Fruit fly (Drosophila melanogaster) whole organism, embryonic: ENCODE measurements around the gene CtsF.
A peak's percentile ranks its signal among the peaks of the same experiment; 100 is the strongest.

Experiments used
- Aef1 ChIP-seq: fragments of 200-800 bp; sonication (Bioruptor generic); IDR thresholded peaks from 3 replicates; pipeline ENCODE4 v1.3.6; 2022; ENCODE audit warnings: missing biosample characterization, missing genetic modification characterization
- Atf-2 ChIP-seq: fragments of 200-800 bp; sonication (Bioruptor generic); optimal IDR thresholded peaks from 2 replicates; lab custom pipeline; 2016; ENCODE audit warnings: missing biosample characterization, missing genetic modification characterization
- CG10979 ChIP-seq: fragments of 200-800 bp; sonication (Bioruptor generic); optimal IDR thresholded peaks from 2 replicates; lab custom pipeline; 2018; ENCODE audit warnings: missing biosample characterization, mild to moderate bottlenecking, missing genetic modification characterization, moderate library complexity
- CG11696 ChIP-seq: fragments of 200-800 bp; sonication (Bioruptor generic); IDR thresholded peaks from 2 replicates; pipeline ENCODE4 v1.3.6; 2022; ENCODE audit warnings: missing biosample characterization, missing genetic modification characterization
- CG12236 ChIP-seq: fragments of 200-800 bp; sonication (Bioruptor generic); optimal IDR thresholded peaks from 2 replicates; lab custom pipeline; 2016; ENCODE audit warnings: missing biosample characterization, missing genetic modification characterization
- CG14710 ChIP-seq: fragments of 200-800 bp; sonication (Bioruptor generic); optimal IDR thresholded peaks from 3 replicates; lab custom pipeline; 2019; ENCODE audit warnings: missing biosample characterization, mild to moderate bottlenecking, missing genetic modification characterization, moderate library complexity
- CG1529 ChIP-seq: fragments of 200-800 bp; sonication (Bioruptor generic); optimal IDR thresholded peaks from 3 replicates; lab custom pipeline; 2018; ENCODE audit warnings: missing biosample characterization, missing genetic modification characterization
- CG1603 ChIP-seq: fragments of 200-800 bp; sonication (Bioruptor generic); optimal IDR thresholded peaks from 2 replicates; lab custom pipeline; 2019; ENCODE audit warnings: missing biosample characterization, mild to moderate bottlenecking, missing genetic modification characterization, moderate library complexity
- CG16815 ChIP-seq: fragments of 200-800 bp; sonication (Bioruptor generic); optimal IDR thresholded peaks from 3 replicates; lab custom pipeline; 2017; ENCODE audit warnings: missing biosample characterization, mild to moderate bottlenecking, missing genetic modification characterization
- CG17385 ChIP-seq: fragments of 200-800 bp; sonication (Bioruptor generic); optimal IDR thresholded peaks from 3 replicates; lab custom pipeline; 2018; ENCODE audit warnings: missing biosample characterization, mild to moderate bottlenecking, missing genetic modification characterization
- CG18262 ChIP-seq: fragments of 200-800 bp; optimal IDR thresholded peaks from 3 replicates; lab custom pipeline; 2019; ENCODE audit warnings: missing biosample characterization, mild to moderate bottlenecking, missing genetic modification characterization, moderate library complexity
- CG1832 ChIP-seq: fragments of 200-800 bp; sonication (Bioruptor generic); optimal IDR thresholded peaks from 2 replicates; lab custom pipeline; 2017; ENCODE audit warnings: missing biosample characterization, mild to moderate bottlenecking, missing genetic modification characterization, inconsistent platforms
- CG2202 ChIP-seq: fragments of 200-800 bp; sonication (Bioruptor generic); optimal IDR thresholded peaks from 2 replicates; lab custom pipeline; 2018; ENCODE audit warnings: missing biosample characterization, mild to moderate bottlenecking, missing genetic modification characterization
- CG30431 ChIP-seq: fragments of 200-800 bp; sonication (Bioruptor generic); optimal IDR thresholded peaks from 2 replicates; lab custom pipeline; 2017; ENCODE audit warnings: missing biosample characterization, missing genetic modification characterization
- CG3726 ChIP-seq: fragments of 200-800 bp; sonication (Bioruptor generic); IDR thresholded peaks from 3 replicates; pipeline ENCODE4, ENCODE4 v1.3.6; 2022; ENCODE audit warnings: missing biosample characterization, missing genetic modification characterization
- CG4360 ChIP-seq: fragments of 200-800 bp; sonication (Bioruptor generic); IDR thresholded peaks from 2 replicates; pipeline ENCODE4 v1.3.6; 2022; ENCODE audit warnings: missing biosample characterization, missing genetic modification characterization
- CG7372 ChIP-seq: fragments of 200-800 bp; sonication (Bioruptor generic); IDR thresholded peaks from 2 replicates; pipeline ENCODE4 v1.3.6; 2022; ENCODE audit warnings: missing biosample characterization, missing genetic modification characterization
- CTCF ChIP-seq: fragments of 200-800 bp; sonication (Bioruptor generic); optimal IDR thresholded peaks from 2 replicates; lab custom pipeline; 2017; ENCODE audit warnings: missing biosample characterization, mild to moderate bottlenecking, missing genetic modification characterization, moderate library complexity
- Dad ChIP-seq: fragments of 200-800 bp; sonication (Bioruptor generic); optimal IDR thresholded peaks from 3 replicates; lab custom pipeline; 2016; ENCODE audit warnings: missing biosample characterization, missing genetic modification characterization
- Dll ChIP-seq: fragments of 200-800 bp; sonication (Bioruptor generic); IDR thresholded peaks from 4 replicates; pipeline ENCODE4 v1.3.6; 2022; ENCODE audit warnings: missing biosample characterization, missing genetic modification characterization; ENCODE audit not compliant: partially characterized antibody
- Ets65A ChIP-seq: fragments of 200-800 bp; sonication (Bioruptor generic); peaks from one replicate; lab custom pipeline; 2016; ENCODE audit warnings: missing biosample characterization, missing genetic modification characterization
- H15 ChIP-seq: fragments of 200-800 bp; sonication (Bioruptor generic); IDR thresholded peaks from 3 replicates; pipeline ENCODE4 v1.3.6; 2022; ENCODE audit warnings: missing biosample characterization, missing genetic modification characterization
- HLH3B ChIP-seq: fragments of 200-800 bp; sonication (Bioruptor generic); IDR thresholded peaks from 2 replicates; pipeline ENCODE4 v1.3.6; 2022; ENCODE audit warnings: missing biosample characterization, missing genetic modification characterization
- Hr39 ChIP-seq: fragments of >200 bp; optimal IDR thresholded peaks from 2 replicates; lab custom pipeline; 2017
- Meics ChIP-seq: fragments of 200-800 bp; sonication (Bioruptor generic); optimal IDR thresholded peaks from 2 replicates; lab custom pipeline; 2017; ENCODE audit warnings: missing biosample characterization, mild to moderate bottlenecking, missing genetic modification characterization
- NC2α ChIP-seq: fragments of 200-800 bp; sonication (Bioruptor generic); optimal IDR thresholded peaks from 2 replicates; lab custom pipeline; 2016; ENCODE audit warnings: missing biosample characterization, missing genetic modification characterization
- Nf-YA ChIP-seq: fragments of 200-800 bp; sonication (Bioruptor generic); IDR thresholded peaks from 2 replicates; pipeline ENCODE4 v1.3.6; 2022; ENCODE audit warnings: missing biosample characterization, missing genetic modification characterization
- Nf-YC ChIP-seq: fragments of 200-800 bp; optimal IDR thresholded peaks from 3 replicates; lab custom pipeline; 2019; ENCODE audit warnings: missing biosample characterization, mild to moderate bottlenecking, missing genetic modification characterization, moderate library complexity
- Optix ChIP-seq: fragments of 200-800 bp; sonication (Bioruptor generic); IDR thresholded peaks from 3 replicates; pipeline ENCODE4 v1.3.6; 2022; ENCODE audit warnings: missing biosample characterization, missing genetic modification characterization
- Rx ChIP-seq: fragments of 200-800 bp; sonication (Bioruptor generic); IDR thresholded peaks from 2 replicates; pipeline ENCODE4 v1.3.6; 2022; ENCODE audit warnings: missing biosample characterization, missing genetic modification characterization
- Scr ChIP-seq: fragments of 200-800 bp; sonication (Bioruptor generic); IDR thresholded peaks from 2 replicates; pipeline ENCODE4 v1.3.6; 2022; ENCODE audit warnings: missing biosample characterization, missing genetic modification characterization; ENCODE audit not compliant: partially characterized antibody
- Stat92E ChIP-seq, 3 experiments: fragments of >200 bp in 2 of 3; fragments of 200-800 bp in 1 of 3; sonication (Bioruptor generic) in 1 of 3; optimal IDR thresholded peaks; 2 replicates each; lab custom pipeline; 2017 to 2019; ENCODE audit warnings: missing biosample characterization in 3 of 3, missing genetic modification characterization in 3 of 3, mild to moderate bottlenecking in 1 of 3, moderate library complexity in 1 of 3
- Tbp ChIP-seq: fragments of >200 bp; optimal IDR thresholded peaks from 2 replicates; lab custom pipeline; 2018; ENCODE audit warnings: missing biosample characterization, missing genetic modification characterization
- ara ChIP-seq: fragments of 200-800 bp; sonication (Bioruptor generic); IDR thresholded peaks from 2 replicates; pipeline ENCODE4 v1.3.6; 2022; ENCODE audit warnings: missing biosample characterization, missing genetic modification characterization
- bbx ChIP-seq: fragments of 200-800 bp; sonication (Bioruptor generic); IDR thresholded peaks from 2 replicates; pipeline ENCODE4 v1.3.6; 2022; ENCODE audit warnings: missing biosample characterization, missing genetic modification characterization; ENCODE audit not compliant: partially characterized antibody
- btn ChIP-seq: fragments of 200-800 bp; sonication (Bioruptor generic); optimal IDR thresholded peaks from 2 replicates; lab custom pipeline; 2016; ENCODE audit warnings: missing biosample characterization, missing genetic modification characterization
- corto ChIP-seq: fragments of 200-800 bp; sonication (Bioruptor generic); optimal IDR thresholded peaks from 2 replicates; lab custom pipeline; 2016; ENCODE audit warnings: missing biosample characterization, mild to moderate bottlenecking, missing genetic modification characterization, moderate library complexity
- dan ChIP-seq: fragments of 200-800 bp; sonication (Bioruptor generic); IDR thresholded peaks from 2 replicates; pipeline ENCODE4 v1.3.6; 2022; ENCODE audit warnings: missing biosample characterization, missing genetic modification characterization
- dpn ChIP-seq, 2 experiments: fragments of 200-800 bp; sonication (Bioruptor generic); optimal IDR thresholded peaks; 3 replicates each; lab custom pipeline; 2016; ENCODE audit warnings: missing biosample characterization in 2 of 2, missing genetic modification characterization in 2 of 2
- gem ChIP-seq: fragments of 200-800 bp; sonication (Bioruptor generic); optimal IDR thresholded peaks from 2 replicates; lab custom pipeline; 2019; ENCODE audit warnings: missing biosample characterization, mild to moderate bottlenecking, missing genetic modification characterization, moderate library complexity
- repo ChIP-seq: fragments of 200-800 bp; sonication (Bioruptor generic); optimal IDR thresholded peaks from 2 replicates; lab custom pipeline; 2016; ENCODE audit warnings: missing biosample characterization, missing genetic modification characterization
- schlank ChIP-seq: fragments of 200-800 bp; sonication (Bioruptor generic); optimal IDR thresholded peaks from 2 replicates; lab custom pipeline; 2018; ENCODE audit warnings: missing biosample characterization, mild to moderate bottlenecking, missing genetic modification characterization
- sens ChIP-seq: fragments of 200-800 bp; sonication (Bioruptor generic); peaks from one replicate; lab custom pipeline; 2016; ENCODE audit warnings: missing biosample characterization, missing genetic modification characterization
- stc ChIP-seq: fragments of 200-800 bp; sonication (Bioruptor generic); IDR thresholded peaks from 2 replicates; pipeline ENCODE4 v1.3.6; 2022; ENCODE audit warnings: missing biosample characterization, missing genetic modification characterization
- trem ChIP-seq: fragments of 200-800 bp; optimal IDR thresholded peaks from 3 replicates; lab custom pipeline; 2019; ENCODE audit warnings: missing biosample characterization, mild to moderate bottlenecking, missing genetic modification characterization, moderate library complexity
- trh ChIP-seq: fragments of 200-800 bp; sonication (Bioruptor generic); optimal IDR thresholded peaks from 2 replicates; lab custom pipeline; 2016; ENCODE audit warnings: missing biosample characterization, missing genetic modification characterization
- twi ChIP-seq: fragments of 200-800 bp; optimal IDR thresholded peaks from 2 replicates; lab custom pipeline; 2019; ENCODE audit warnings: missing biosample characterization, mild to moderate bottlenecking, missing genetic modification characterization, moderate library complexity
- zen ChIP-seq: fragments of 200-800 bp; sonication (Bioruptor generic); optimal IDR thresholded peaks from 3 replicates; lab custom pipeline; 2018; ENCODE audit warnings: missing biosample characterization, mild to moderate bottlenecking, missing genetic modification characterization, moderate library complexity

CtsF gene

DNA sequence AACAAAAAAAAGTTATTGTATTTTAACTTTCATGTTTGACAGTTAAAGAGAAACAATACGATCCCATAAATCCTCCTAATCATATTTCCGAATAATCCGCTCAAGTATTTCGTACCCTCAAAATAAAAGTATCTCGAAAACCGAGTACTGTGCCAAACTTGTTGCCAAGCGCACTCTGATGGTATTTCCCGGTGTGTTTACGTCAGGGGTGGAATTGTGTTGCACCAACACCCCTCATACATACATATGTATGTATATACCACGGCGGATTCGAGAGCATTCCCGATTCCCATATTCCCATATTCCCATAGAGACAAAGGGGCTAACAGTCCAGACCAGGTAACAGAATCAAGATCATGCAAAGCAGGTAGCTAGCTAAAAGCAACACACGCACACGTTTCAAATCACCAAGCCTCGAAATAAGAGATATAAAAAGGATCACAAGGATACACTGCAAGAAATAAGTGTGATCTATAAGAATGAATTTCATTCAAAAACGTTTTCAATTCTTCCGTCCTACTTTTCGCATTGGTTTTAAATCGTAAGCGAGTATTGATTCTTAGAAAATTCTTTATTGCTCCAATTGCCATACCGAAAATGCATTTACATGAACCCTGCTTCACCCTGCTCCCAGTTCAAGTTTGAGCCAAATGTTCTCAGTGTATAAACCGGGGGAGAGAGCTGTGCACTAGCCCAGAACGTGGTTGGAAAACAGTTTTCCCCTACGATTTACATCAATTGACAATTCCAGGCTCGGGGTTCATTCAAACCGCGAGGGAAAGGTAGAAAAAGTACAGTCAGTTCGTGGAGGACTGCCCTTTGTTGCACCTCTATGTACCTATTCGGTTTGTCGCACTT is 39.4 kb downstream of the CtsF start (continued):
- TF ChIP-seq bbx (GFP tag; lab: Robert Waterston, UW) (no peak), CG18262 (tag; lab: Kevin White, UChicago) (peak; percentile 95), stc (GFP tag; lab: Robert Waterston, UW) (no peak), Nf-YC (tag; lab: Kevin White, UChicago) (no peak), CG1832 (GFP tag; lab: Kevin White, UChicago) (no peak), CG2202 (tag; lab: Kevin White, UChicago) (peak; percentile 87), dan (GFP tag; lab: Robert Waterston, UW) (peak; percentile 88; the same call in 1 of the 2 replicates), Atf-2 (GFP tag; lab: Kevin White, UChicago) (peak; percentile 85), Dll (GFP tag; lab: Robert Waterston, UW) (no peak), CG17385 (GFP tag; lab: Kevin White, UChicago) (peak; percentile 23), CG10979 (peak; percentile 95), CG7372 (GFP tag; lab: Robert Waterston, UW) (no peak), trh (peak; percentile 53), corto (GFP tag; lab: Kevin White, UChicago) (no peak), gem (tag; lab: Kevin White, UChicago) (peak; percentile 90), dpn (GFP tag; optimal IDR thresholded peaks at IDR 0.05; lab: Kevin White, UChicago) (peak; percentile 59 to 64), Hr39 (lab: Kevin White, UChicago) (no peak), Tbp (GFP tag; lab: Kevin White, UChicago) (no peak), Dad (GFP tag; lab: Kevin White, UChicago) (peak; percentile 43), schlank (tag; lab: Kevin White, UChicago) (no peak), twi (peak; percentile 84)

- TF ChIP-seq zen (tag; lab: Kevin White, UChicago) (peak; percentile 99), Scr (GFP tag; lab: Robert Waterston, UW) (0 out of 2 replicates have a peak, but pooled peaks have one; percentile 13), repo (no peak)
Measured at dm6 chr3R:5211401-5211800, 40.1 kb downstream of the CtsF start.

- TF ChIP-seq Stat92E (GFP tag; optimal IDR thresholded peaks at IDR 0.05; lab: Kevin White, UChicago) (peak in 1 of 3 experiments; percentile 0), CG1603 (tag; lab: Kevin White, UChicago) (peak; percentile 70), ara (GFP tag; lab: Robert Waterston, UW) (peak; percentile 45; the same call in 1 of the 2 replicates), Nf-YA (GFP tag; lab: Robert Waterston, UW) (peak; percentile 12; the same call in 1 of the 2 replicates), NC2α (GFP tag; lab: Kevin White, UChicago) (no peak), CG30431 (GFP tag; lab: Kevin White, UChicago) (peak; percentile 27), HLH3B (peak; percentile 43; the same call in 1 of the 2 replicates), Aef1 (0 out of 3 replicates have a peak, but pooled peaks have one; percentile 34), CG4360 (GFP tag; lab: Robert Waterston, UW) (0 out of 2 replicates have a peak, but pooled peaks have one; percentile 35), CG16815 (GFP tag; lab: Kevin White, UChicago) (no peak), sens (GFP tag; lab: Kevin White, UChicago) (peak; percentile 87), CG11696 (GFP tag; lab: Robert Waterston, UW) (0 out of 2 replicates have a peak, but pooled peaks have one; percentile 35), CG1529 (GFP tag; lab: Kevin White, UChicago) (peak; percentile 37), Optix (GFP tag; lab: Robert Waterston, UW) (0 out of 3 replicates have a peak, but pooled peaks have one; percentile 35), Rx (GFP tag; lab: Robert Waterston, UW) (0 out of 2 replicates have a peak, but pooled peaks have one; percentile 51), CG3726 (0 out of 3 replicates have a peak, but pooled peaks have one; percentile 21), Meics (no peak), CG14710 (tag; lab: Kevin White, UChicago) (peak; percentile 32), btn (no peak), CTCF (GFP tag; lab: Kevin White, UChicago) (no peak), CG12236 (GFP tag; lab: Kevin White, UChicago) (no peak), Ets65A (GFP tag; lab: Kevin White, UChicago) (peak; percentile 91), trem (tag; lab: Kevin White, UChicago) (peak; percentile 13), H15 (GFP tag; lab: Robert Waterston, UW) (peak; percentile 65; the same call in 2 of the 3 replicates)
Measured at dm6 chr3R:5209481-5209880, 42.1 kb downstream of the CtsF start.
